Worm (Caenorhabditis elegans) whole organism, L2 larva: ENCODE measurements around the gene C02F5.2.

Source experiments
- C34F6.9 ChIP-seq: fragments of 150-350 bp; optimal IDR thresholded peaks from 2 replicates; lab custom pipeline; 2014; ENCODE audit warnings: missing biosample characterization, missing genetic modification characterization
- F13H6.1 ChIP-seq: sonication (generic microtip); optimal IDR thresholded peaks from 2 replicates; lab custom pipeline; 2016; ENCODE audit warnings: missing genetic modification characterization, missing compliant biosample characterization
- R02D3.7 ChIP-seq: fragments of 150-350 bp; optimal IDR thresholded peaks from 2 replicates; lab custom pipeline; 2014; ENCODE audit warnings: missing biosample characterization, missing genetic modification characterization
- Y55F3AM.14 ChIP-seq: fragments of 200-800 bp; sonication (Bioruptor generic); optimal IDR thresholded peaks from 2 replicates; lab custom pipeline; 2018; ENCODE audit warnings: mild to moderate bottlenecking, missing genetic modification characterization, missing compliant biosample characterization
- ZK546.5 ChIP-seq: sonication (generic microtip); optimal IDR thresholded peaks from 2 replicates; lab custom pipeline; 2017; ENCODE audit warnings: missing biosample characterization, missing genetic modification characterization
- alr-1 ChIP-seq: fragments of 150-350 bp; optimal IDR thresholded peaks from 2 replicates; lab custom pipeline; 2014; ENCODE audit warnings: missing biosample characterization, missing genetic modification characterization
- aly-2 ChIP-seq: fragments of 150-350 bp; optimal IDR thresholded peaks from 2 replicates; lab custom pipeline; 2014; ENCODE audit warnings: missing biosample characterization, missing genetic modification characterization
- ceh-82 ChIP-seq: fragments of 150-350 bp; optimal IDR thresholded peaks from 2 replicates; lab custom pipeline; 2014; ENCODE audit warnings: missing biosample characterization, missing genetic modification characterization
- dmd-4 ChIP-seq: sonication (generic microtip); optimal IDR thresholded peaks from 2 replicates; lab custom pipeline; 2017; ENCODE audit warnings: missing biosample characterization, missing genetic modification characterization
- egl-27 ChIP-seq: sonication (generic microtip); optimal IDR thresholded peaks from 3 replicates; lab custom pipeline; 2017; ENCODE audit warnings: missing biosample characterization, missing genetic modification reagents, missing genetic modification characterization
- elt-3 ChIP-seq: sonication (generic microtip); optimal IDR thresholded peaks from 2 replicates; lab custom pipeline; 2017; ENCODE audit warnings: missing biosample characterization, missing genetic modification characterization
- gmeb-1 ChIP-seq: fragments of 150-350 bp; optimal IDR thresholded peaks from 2 replicates; lab custom pipeline; 2014; ENCODE audit warnings: missing biosample characterization, missing genetic modification characterization
- lin-11 ChIP-seq: fragments of 150-350 bp; sonication (generic microtip); optimal IDR thresholded peaks from 2 replicates; lab custom pipeline; 2014; ENCODE audit warnings: missing biosample characterization, missing genetic modification characterization, inconsistent platforms, mixed read lengths
- lsy-2 ChIP-seq, 2 experiments: fragments of 150-350 bp in 1 of 2; sonication (generic microtip) in 1 of 2; optimal IDR thresholded peaks; 2 replicates each; lab custom pipeline; 2014 to 2017; ENCODE audit warnings: missing biosample characterization in 2 of 2, missing genetic modification characterization in 2 of 2
- mab-5 ChIP-seq: fragments of 150-350 bp; optimal IDR thresholded peaks from 2 replicates; lab custom pipeline; 2014; ENCODE audit warnings: missing biosample characterization, missing genetic modification characterization
- mbf-1 ChIP-seq: sonication (generic microtip); optimal IDR thresholded peaks from 2 replicates; lab custom pipeline; 2017; ENCODE audit warnings: missing biosample characterization, missing genetic modification characterization
- mdl-1 ChIP-seq, 2 experiments: fragments of 150-350 bp in 1 of 2; sonication (generic microtip) in 1 of 2; optimal IDR thresholded peaks; 2 replicates each; lab custom pipeline; 2017; ENCODE audit warnings: missing biosample characterization in 2 of 2, missing genetic modification characterization in 2 of 2
- nhr-10 ChIP-seq: sonication (generic microtip); optimal IDR thresholded peaks from 2 replicates; lab custom pipeline; 2017; ENCODE audit warnings: missing biosample characterization, missing genetic modification characterization
- nhr-11 ChIP-seq: fragments of 150-350 bp; optimal IDR thresholded peaks from 2 replicates; lab custom pipeline; 2014; ENCODE audit warnings: missing biosample characterization, missing genetic modification characterization
- nhr-129 ChIP-seq: fragments of 150-350 bp; optimal IDR thresholded peaks from 2 replicates; lab custom pipeline; 2014; ENCODE audit warnings: missing biosample characterization, missing genetic modification characterization
- nhr-23 ChIP-seq: fragments of 150-350 bp; optimal IDR thresholded peaks from 2 replicates; lab custom pipeline; 2014; ENCODE audit warnings: missing biosample characterization, missing genetic modification reagents, missing genetic modification characterization
- nhr-25 ChIP-seq: fragments of 150-350 bp; sonication (generic microtip); optimal IDR thresholded peaks from 3 replicates; lab custom pipeline; 2014; ENCODE audit warnings: missing biosample characterization, missing genetic modification characterization
- nhr-77 ChIP-seq: fragments of 150-350 bp; optimal IDR thresholded peaks from 2 replicates; lab custom pipeline; 2014; ENCODE audit warnings: missing biosample characterization, missing genetic modification characterization
- skn-1 ChIP-seq: sonication (generic microtip); optimal IDR thresholded peaks from 2 replicates; lab custom pipeline; 2017; ENCODE audit warnings: missing biosample characterization, missing genetic modification characterization
- sma-9 ChIP-seq, 2 experiments: fragments of 150-350 bp in 1 of 2; sonication (generic microtip) in 1 of 2; optimal IDR thresholded peaks; 2 replicates each; lab custom pipeline; 2014 to 2016; ENCODE audit warnings: missing genetic modification characterization in 2 of 2, mild to moderate bottlenecking in 1 of 2, missing biosample characterization in 1 of 2, missing compliant biosample characterization in 1 of 2, missing genetic modification reagents in 1 of 2, moderate library complexity in 1 of 2
- unc-39 ChIP-seq: fragments of 150-350 bp; optimal IDR thresholded peaks from 2 replicates; lab custom pipeline; 2014; ENCODE audit warnings: missing biosample characterization, missing genetic modification characterization
- unc-55 ChIP-seq: fragments of 150-350 bp; sonication (generic microtip); optimal IDR thresholded peaks from 3 replicates; lab custom pipeline; 2014; ENCODE audit warnings: missing biosample characterization, missing genetic modification reagents, missing genetic modification characterization
- unc-62 ChIP-seq: fragments of 150-350 bp; optimal IDR thresholded peaks from 2 replicates; lab custom pipeline; 2014; ENCODE audit warnings: missing biosample characterization, missing genetic modification reagents, missing genetic modification characterization
- zag-1 ChIP-seq: fragments of 150-350 bp; optimal IDR thresholded peaks from 2 replicates; lab custom pipeline; 2014; ENCODE audit warnings: missing biosample characterization, missing genetic modification characterization
- ztf-11 ChIP-seq: sonication (generic microtip); optimal IDR thresholded peaks from 2 replicates; lab custom pipeline; 2017; ENCODE audit warnings: missing biosample characterization, missing genetic modification characterization
- ztf-4 ChIP-seq: fragments of 150-350 bp; optimal IDR thresholded peaks from 2 replicates; lab custom pipeline; 2014; ENCODE audit warnings: missing biosample characterization, missing genetic modification characterization

The C02F5.2 gene

DNA sequence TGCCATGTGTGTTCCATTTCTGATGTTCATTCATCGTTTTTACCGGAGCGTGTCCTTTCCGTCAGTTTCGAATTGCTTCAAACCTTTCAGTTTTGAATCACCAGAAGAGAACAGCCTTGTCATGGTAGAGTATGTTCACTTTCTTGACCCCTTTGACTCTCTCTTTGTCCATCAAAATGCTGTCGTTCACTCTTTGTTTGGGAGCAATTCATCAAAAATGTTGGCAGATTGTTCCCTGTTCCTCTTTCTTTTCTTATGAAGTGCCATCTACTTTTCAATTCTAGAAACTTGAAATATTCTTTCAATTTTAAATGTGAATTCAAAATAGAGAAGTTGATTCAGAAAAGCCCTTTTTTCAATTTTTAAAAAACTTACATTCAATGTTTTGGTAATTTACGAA, 31.9 kb downstream of the C02F5.2 start:
- TF ChIP-seq nhr-10 (no peak), unc-55 (GFP tag; lab: Kevin White, UChicago) (peak; percentile 33), ZK546.5 (tag; lab: Kevin White, UChicago) (no peak), ztf-4 (tag; lab: Kevin White, UChicago) (no peak)

DNA sequence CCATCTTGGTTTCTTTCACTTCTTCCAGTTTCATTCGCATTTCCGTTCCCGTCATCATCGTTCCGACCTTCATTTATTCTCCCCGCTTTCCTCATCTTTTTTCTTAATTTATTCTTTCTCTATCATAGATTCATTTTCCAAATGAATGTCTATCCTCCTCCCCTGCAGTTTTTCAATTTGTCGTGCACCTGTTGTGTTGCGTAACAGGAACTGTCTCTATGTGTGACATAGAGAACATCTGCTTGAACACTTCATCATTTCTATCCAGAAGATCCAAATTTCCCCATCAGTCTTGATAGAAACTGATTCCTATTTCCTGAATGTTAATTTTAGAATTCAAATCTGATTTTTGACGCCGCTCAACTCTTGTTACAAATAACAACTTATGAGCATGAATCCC, 34.1 kb downstream of the C02F5.2 start:
- TF ChIP-seq skn-1 (tag; lab: Kevin White, UChicago) (no peak), mab-5 (tag; lab: Kevin White, UChicago) (no peak), elt-3 (tag; lab: Kevin White, UChicago) (no peak), nhr-10 (no peak), egl-27 (tag; lab: Kevin White, UChicago) (no peak), sma-9 (GFP tag; optimal IDR thresholded peaks at IDR 0.05; lab: Kevin White, UChicago) (no peak), sma-9 (tag; optimal IDR thresholded peaks at IDR 0.05; lab: Kevin White, UChicago) (no peak), dmd-4 (tag; lab: Kevin White, UChicago) (no peak), mbf-1 (tag; lab: Kevin White, UChicago) (no peak), lin-11 (tag; lab: Kevin White, UChicago) (no peak), zag-1 (no peak), alr-1 (tag; lab: Kevin White, UChicago) (no peak), mdl-1 (tag; optimal IDR thresholded peaks at IDR 0.05; lab: Kevin White, UChicago) (no peak), ceh-82 (no peak), Y55F3AM.14 (GFP tag; lab: Kevin White, UChicago) (no peak), nhr-23 (no peak), gmeb-1 (tag; lab: Kevin White, UChicago) (no peak)

ce11 chrIII:8286003-8286402, 36.6 kb downstream of the C02F5.2 start:
- TF ChIP-seq unc-55 (GFP tag; lab: Kevin White, UChicago) (peak; percentile 42), lin-11 (tag; lab: Kevin White, UChicago) (no peak)
- TF ChIP-seq, all 48 proteins: peak for 1

DNA sequence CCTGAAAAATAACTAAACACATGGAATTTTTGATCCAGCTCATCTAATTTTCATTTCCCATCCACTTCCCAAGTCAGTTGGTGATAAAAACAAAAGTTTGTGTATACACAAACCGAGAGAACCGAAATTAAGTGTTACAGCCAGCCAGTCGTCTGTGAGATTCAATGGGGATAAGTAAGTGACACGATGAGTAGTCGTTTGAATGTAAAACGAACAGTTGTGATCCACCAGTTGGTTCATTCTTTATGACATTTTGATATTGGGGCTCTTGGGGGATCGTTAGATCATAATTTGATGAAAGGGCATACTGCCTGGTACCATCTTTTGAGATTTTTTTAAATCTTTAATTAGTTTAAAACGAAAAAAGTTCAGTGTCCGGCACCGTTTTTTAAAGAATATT, 37.4 kb downstream of the C02F5.2 start:
- TF ChIP-seq mab-5 (tag; lab: Kevin White, UChicago) (no peak), ztf-11 (tag; lab: Kevin White, UChicago) (no peak), ztf-4 (tag; lab: Kevin White, UChicago) (no peak), aly-2 (tag; lab: Kevin White, UChicago) (no peak), Y55F3AM.14 (GFP tag; lab: Kevin White, UChicago) (no peak), ZK546.5 (tag; lab: Kevin White, UChicago) (no peak), nhr-77 (tag; lab: Kevin White, UChicago) (no peak), elt-3 (tag; lab: Kevin White, UChicago) (no peak), nhr-11 (no peak), unc-39 (tag; lab: Kevin White, UChicago) (no peak)

- TF ChIP-seq zag-1: peak; percentile 41
- TF ChIP-seq lsy-2 (tag; optimal IDR thresholded peaks at IDR 0.05; lab: Kevin White, UChicago): peak in 1 of 2 experiments; percentile 49
- peak; percentile 42 for TF ChIP-seq nhr-129 (tag; lab: Kevin White, UChicago)
- TF ChIP-seq nhr-25 (tag; lab: Kevin White, UChicago): no peak
- peak; percentile 61 for TF ChIP-seq F13H6.1
- TF ChIP-seq unc-39 (tag; lab: Kevin White, UChicago): no peak
- TF ChIP-seq mab-5 (tag; lab: Kevin White, UChicago): peak; percentile 74
- TF ChIP-seq unc-62 (GFP tag; lab: Kevin White, UChicago): peak; percentile 11
- no peak for TF ChIP-seq mbf-1 (tag; lab: Kevin White, UChicago)
- TF ChIP-seq Y55F3AM.14 (GFP tag; lab: Kevin White, UChicago): peak; percentile 36
- TF ChIP-seq mdl-1 (tag; optimal IDR thresholded peaks at IDR 0.05; lab: Kevin White, UChicago): peak in 1 of 2 experiments; percentile 14
- no peak for TF ChIP-seq aly-2 (tag; lab: Kevin White, UChicago)
- peak; percentile 43 for TF ChIP-seq C34F6.9 (tag; lab: Kevin White, UChicago)
Observed at ce11 chrIII:8287519-8287918, 38.1 kb downstream of the C02F5.2 start.

ce11 chrIII:8289181-8289580, 39.8 kb downstream of the C02F5.2 start:
- TF ChIP-seq elt-3 (tag; lab: Kevin White, UChicago): no peak
- no peak for TF ChIP-seq nhr-10
- TF ChIP-seq R02D3.7 (tag; lab: Kevin White, UChicago): no peak
- no peak for TF ChIP-seq unc-62 (GFP tag; lab: Kevin White, UChicago)
- TF ChIP-seq, all 48 proteins: peak for 0
